Comparison of ENCODE assay signal across 2 worm cellular contexts in the genomic region with DNA sequence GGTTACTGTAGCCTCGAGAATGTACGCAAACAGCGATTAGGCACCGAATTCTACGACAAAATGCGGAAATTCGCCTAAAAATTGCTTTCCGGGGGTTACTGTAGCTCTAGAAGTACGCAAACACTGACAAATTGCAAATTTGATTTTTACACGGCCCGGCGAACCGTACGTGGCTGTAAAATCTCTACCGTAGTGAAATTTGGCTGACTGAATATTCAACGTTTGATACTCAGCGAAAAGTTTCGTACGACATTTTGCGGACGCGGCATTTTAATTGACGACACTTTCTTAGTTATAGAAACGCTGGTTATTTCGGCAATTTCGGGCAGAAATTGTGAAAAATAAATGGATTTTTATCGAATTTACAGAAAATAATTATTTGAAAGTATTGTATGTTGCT.
A peak's percentile ranks its signal among the peaks of the same experiment; 100 is the strongest.
TF ChIP-seq lines count a peak whose summit lies in the region.

No protein-coding gene starts in this region.

TF ChIP-seq in whole organism, L4 larva, 104 proteins besides CTCF, POLR2A, EP300 and RAD21:
- TF ChIP-seq lin-38 (GFP tag; IDR thresholded peaks at IDR 0.05; lab: Robert Waterston, UW), result peak; percentile 63
TF ChIP-seq in whole organism, L4 larva: peak in this region for 1; not testable (repeated sequence) for 103.

TF ChIP-seq in whole organism, young adult, 124 proteins besides CTCF, POLR2A, EP300 and RAD21:
- 0 out of 2 replicates have a peak, but pooled peaks have one; percentile 33 for TF ChIP-seq nfyb-1 (GFP tag; IDR thresholded peaks at IDR 0.05; lab: Robert Waterston, UW)
- TF ChIP-seq D2030.7 (GFP tag; IDR thresholded peaks at IDR 0.05; lab: Robert Waterston, UW), result 0 out of 2 replicates have a peak, but pooled peaks have one; percentile 28
- peak; percentile 33 for TF ChIP-seq lsl-1 (GFP tag; optimal IDR thresholded peaks at IDR 0.05; lab: Kevin White, UChicago)
- TF ChIP-seq dox-1 (GFP tag; IDR thresholded peaks at IDR 0.05; lab: Robert Waterston, UW), result 0 out of 2 replicates have a peak, but pooled peaks have one; percentile 25
- peak; percentile 82 for TF ChIP-seq hmg-1.2 (GFP tag; IDR thresholded peaks at IDR 0.05; lab: Robert Waterston, UW)
- TF ChIP-seq F33H1.4 (GFP tag; IDR thresholded peaks at IDR 0.05; lab: Robert Waterston, UW), result peak; percentile 29; the same call in 1 of the 2 replicates
- TF ChIP-seq madf-6 (GFP tag; IDR thresholded peaks at IDR 0.05; lab: Robert Waterston, UW), result peak; percentile 25; the same call in 1 of the 2 replicates
- TF ChIP-seq mcd-1 (GFP tag; IDR thresholded peaks at IDR 0.05; lab: Robert Waterston, UW), result peak; percentile 62
